Worm (Caenorhabditis elegans): ENCODE results near the gene W04G3.12.
A peak's percentile ranks its signal among the peaks of the same experiment; 100 is the strongest.

W04G3.12 gene

DNA sequence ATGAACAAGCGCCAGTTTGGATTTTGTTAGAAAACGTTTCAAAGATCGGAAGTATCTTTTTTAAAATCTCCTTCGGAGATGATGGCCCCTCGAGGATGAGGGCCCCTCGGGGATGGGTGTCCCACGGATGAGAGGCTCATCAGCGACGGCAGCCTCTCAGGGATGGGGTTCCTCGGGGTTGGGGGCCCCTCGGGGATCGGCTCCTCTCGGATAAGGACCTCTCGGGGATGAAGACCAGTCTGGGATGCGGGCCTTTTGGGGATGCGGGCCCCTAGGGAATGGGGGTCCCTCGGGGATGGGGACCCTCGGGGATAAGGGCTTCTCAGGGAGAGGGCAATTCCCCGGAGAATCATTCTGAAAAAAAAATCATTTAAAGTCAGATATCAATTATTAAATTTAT, 26.3 kb downstream of the W04G3.12 start:
- TF ChIP-seq nfya-1 (tag; optimal IDR thresholded peaks at IDR 0.05; ENCODE audit: insufficient read depth) = no peak
- no peak for TF ChIP-seq nhr-23 (tag; optimal IDR thresholded peaks at IDR 0.05)
- TF ChIP-seq fkh-10 (GFP tag; optimal IDR thresholded peaks at IDR 0.05) = no peak

DNA sequence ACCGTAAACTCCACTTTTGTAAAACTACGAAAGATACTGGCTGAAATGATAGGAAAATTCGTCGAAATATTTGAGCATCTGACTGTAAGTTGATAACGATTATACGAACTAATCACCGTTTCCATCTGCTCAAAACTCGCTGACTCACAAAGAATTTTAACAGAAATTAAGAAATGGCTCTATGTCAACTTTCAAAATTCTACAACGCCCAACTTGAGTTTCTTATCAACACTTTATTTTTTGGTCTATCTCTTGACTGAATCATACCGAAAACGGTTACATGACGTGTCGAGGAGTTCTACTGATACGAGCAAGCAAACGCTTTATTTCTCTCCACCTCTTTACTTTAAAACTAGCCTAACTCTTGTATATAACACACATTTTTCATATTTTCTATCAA, 29.4 kb downstream of the W04G3.12 start, which contains the start of gene clc-1:
Gene clc-1 (plus strand): TSS at position 264 of the 400 bp plus-strand sequence.
- TF ChIP-seq ztf-11 (tag; optimal IDR thresholded peaks at IDR 0.05) (no peak), ZK546.5 (tag; optimal IDR thresholded peaks at IDR 0.05) (no peak), fkh-10 (GFP tag; optimal IDR thresholded peaks at IDR 0.05) (no peak), unc-39 (tag; optimal IDR thresholded peaks at IDR 0.05) (no peak), pqm-1 (tag; optimal IDR thresholded peaks at IDR 0.05) (peak; percentile 87), fkh-2 (tag; optimal IDR thresholded peaks at IDR 0.05) (no peak), elt-3 (tag; optimal IDR thresholded peaks at IDR 0.05) (no peak), nhr-67 (tag; optimal IDR thresholded peaks at IDR 0.05) (no peak), pha-4 (tag; optimal IDR thresholded peaks at IDR 0.05) (peak; percentile 60), hmg-11 (tag; optimal IDR thresholded peaks at IDR 0.05) (no peak), lin-15B (tag; optimal IDR thresholded peaks at IDR 0.05) (no peak), mdl-1 (tag; optimal IDR thresholded peaks at IDR 0.05) (no peak), egl-27 (tag; optimal IDR thresholded peaks at IDR 0.05) (no peak), daf-12 (tag; optimal IDR thresholded peaks at IDR 0.05) (no peak), nfya-1 (tag; optimal IDR thresholded peaks at IDR 0.05; ENCODE audit: insufficient read depth) (no peak), elt-2 (tag; optimal IDR thresholded peaks at IDR 0.05) (peak; percentile 99), sea-2 (GFP tag; optimal IDR thresholded peaks at IDR 0.05) (no peak), unc-62 (GFP tag; optimal IDR thresholded peaks at IDR 0.05) (no peak), snpc-4 (tag; optimal IDR thresholded peaks at IDR 0.05) (no peak), nhr-77 (tag; optimal IDR thresholded peaks at IDR 0.05) (no peak), jun-1 (tag; optimal IDR thresholded peaks at IDR 0.05) (peak; percentile 88), nhr-25 (tag; optimal IDR thresholded peaks at IDR 0.05) (no peak), eor-1 (tag; optimal IDR thresholded peaks at IDR 0.05) (no peak), ceh-9 (tag; optimal IDR thresholded peaks at IDR 0.05) (no peak), ama-1 (optimal IDR thresholded peaks at IDR 0.05) (no peak), fos-1 (tag; optimal IDR thresholded peaks at IDR 0.05) (peak; percentile 70), ceh-82 (tag; optimal IDR thresholded peaks at IDR 0.05) (no peak), nhr-237 (tag; optimal IDR thresholded peaks at IDR 0.05) (no peak), skn-1 (tag; optimal IDR thresholded peaks at IDR 0.05) (no peak), egl-5 (tag; optimal IDR thresholded peaks at IDR 0.05) (no peak), nhr-12 (tag; optimal IDR thresholded peaks at IDR 0.05) (no peak)

DNA sequence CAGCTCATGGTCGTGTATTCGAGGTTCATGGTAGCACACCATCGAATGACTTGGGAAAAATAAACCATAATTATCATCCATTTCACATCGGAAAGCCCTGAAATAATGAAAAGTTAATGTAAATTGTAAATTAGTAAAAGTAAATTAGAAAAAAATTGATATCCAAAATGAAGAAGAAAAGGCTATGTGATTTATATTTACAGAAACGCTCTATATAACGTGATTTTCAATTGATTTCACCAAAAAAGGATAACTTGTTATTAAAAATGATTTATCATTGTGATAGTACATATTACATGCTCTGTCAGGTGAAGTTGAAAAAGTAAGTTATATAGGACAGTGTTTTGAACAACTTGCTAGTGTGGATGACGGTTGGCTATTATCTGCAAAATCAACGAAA, 33.8 kb downstream of the W04G3.12 start, which contains the start of gene C09F12.3:
Gene C09F12.3 (minus strand): TSS at position 101 of the 400 bp plus-strand sequence.
- TF ChIP-seq mdl-1 (tag; optimal IDR thresholded peaks at IDR 0.05) = no peak
- no peak for TF ChIP-seq nhr-11 (tag; optimal IDR thresholded peaks at IDR 0.05)
- no peak for TF ChIP-seq nhr-43 (tag; optimal IDR thresholded peaks at IDR 0.05; ENCODE audit: poor library complexity, severe bottlenecking)
- no peak for TF ChIP-seq nhr-76 (tag; optimal IDR thresholded peaks at IDR 0.05)
- no peak for TF ChIP-seq eor-1 (tag; optimal IDR thresholded peaks at IDR 0.05)
- no peak for TF ChIP-seq lsy-12 (tag; optimal IDR thresholded peaks at IDR 0.05)
- no peak for TF ChIP-seq elt-3 (tag; optimal IDR thresholded peaks at IDR 0.05)
- no peak for TF ChIP-seq nhr-28 (tag; optimal IDR thresholded peaks at IDR 0.05)
- no peak for TF ChIP-seq aly-2 (tag; optimal IDR thresholded peaks at IDR 0.05)
- no peak for TF ChIP-seq ztf-11 (tag; optimal IDR thresholded peaks at IDR 0.05)
- TF ChIP-seq zag-1 (tag; optimal IDR thresholded peaks at IDR 0.05) = no peak
- TF ChIP-seq ceh-28 (tag; optimal IDR thresholded peaks at IDR 0.05) = no peak
- no peak for TF ChIP-seq nhr-77 (tag; optimal IDR thresholded peaks at IDR 0.05)
- TF ChIP-seq unc-62 (GFP tag; optimal IDR thresholded peaks at IDR 0.05) = no peak
- no peak for TF ChIP-seq sea-2 (GFP tag; optimal IDR thresholded peaks at IDR 0.05)
- TF ChIP-seq nhr-25 (tag; optimal IDR thresholded peaks at IDR 0.05) = no peak
- TF ChIP-seq ama-1 (optimal IDR thresholded peaks at IDR 0.05) = no peak
- TF ChIP-seq ceh-9 (tag; optimal IDR thresholded peaks at IDR 0.05) = no peak

All from whole organism, L3 larva.